Fruit fly (Drosophila melanogaster): ENCODE data around the gene Ype.

Gene Ype

DNA sequence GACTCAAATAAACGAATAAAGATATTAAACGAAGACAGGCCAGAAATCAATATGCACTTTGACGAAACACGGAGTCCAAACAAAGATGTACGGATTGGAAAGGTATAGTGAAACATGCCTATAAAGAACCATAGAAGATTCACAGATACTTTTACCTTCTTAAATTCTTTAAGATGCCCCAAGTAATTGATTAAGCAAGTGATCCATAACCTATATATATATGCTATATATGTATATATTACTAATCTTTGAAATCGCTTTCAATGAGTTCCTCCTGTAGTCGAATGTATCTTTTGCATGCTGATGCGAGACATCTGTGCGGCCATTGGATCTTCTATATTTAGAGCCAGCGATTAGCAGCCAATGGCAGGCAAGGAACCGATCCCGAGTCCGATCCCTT lies 19.1 kb downstream of the Ype start, which contains the start of gene dmrt11E (continued):
- TF ChIP-seq CG10147 (GFP tag; optimal IDR thresholded peaks at IDR 0.05), result no peak
- TF ChIP-seq Pdp1 (GFP tag; optimal IDR thresholded peaks at IDR 0.05), result no peak
- TF ChIP-seq CG10979 (tag; optimal IDR thresholded peaks at IDR 0.05), result peak; percentile 82
- TF ChIP-seq tll (GFP tag; optimal IDR thresholded peaks at IDR 0.05), result no peak
- TF ChIP-seq Dek (tag; optimal IDR thresholded peaks at IDR 0.05), result peak; percentile 14
- peak; percentile 58 for TF ChIP-seq Ada2b (GFP tag; IDR thresholded peaks at IDR 0.05)
- peak; percentile 20 for TF ChIP-seq CG18764 (GFP tag; optimal IDR thresholded peaks at IDR 0.05)
- no peak; the same call in 1 of the 2 replicates for TF ChIP-seq CG3847 (GFP tag; IDR thresholded peaks at IDR 0.05)
- TF ChIP-seq CG6854 (GFP tag; optimal IDR thresholded peaks at IDR 0.05), result no peak
- TF ChIP-seq CG7963 (GFP tag; IDR thresholded peaks at IDR 0.05; ENCODE audit: partially characterized antibody), result no peak
- no peak for TF ChIP-seq fd64A (GFP tag; optimal IDR thresholded peaks at IDR 0.05)
- no peak for TF ChIP-seq luna (GFP tag; optimal IDR thresholded peaks at IDR 0.05)
- TF ChIP-seq tup (GFP tag; optimal IDR thresholded peaks at IDR 0.05), result no peak
- TF ChIP-seq BtbVII (GFP tag; optimal IDR thresholded peaks at IDR 0.05), result no peak
- no peak for TF ChIP-seq Camta (GFP tag; optimal IDR thresholded peaks at IDR 0.05)
- TF ChIP-seq CG1233 (GFP tag; optimal IDR thresholded peaks at IDR 0.05), result peak; percentile 37
- TF ChIP-seq CG5953 (GFP tag; IDR thresholded peaks at IDR 0.05), result no peak
- peak; percentile 83 for TF ChIP-seq CG18262 (tag; optimal IDR thresholded peaks at IDR 0.05)
- no peak for TF ChIP-seq CG10543 (GFP tag; optimal IDR thresholded peaks at IDR 0.05)
- no peak for TF ChIP-seq nerfin-2 (GFP tag; IDR thresholded peaks at IDR 0.05; ENCODE audit: partially characterized antibody)
- TF ChIP-seq run (tag; optimal IDR thresholded peaks at IDR 0.05), result no peak
- no peak for TF ChIP-seq CG16813 (GFP tag; IDR thresholded peaks at IDR 0.05; ENCODE audit: partially characterized antibody)
- TF ChIP-seq nmo (GFP tag; optimal IDR thresholded peaks at IDR 0.05), result peak; percentile 79
- TF ChIP-seq PHDP (tag; optimal IDR thresholded peaks at IDR 0.05), result peak; percentile 65
- TF ChIP-seq Elba2 (GFP tag; optimal IDR thresholded peaks at IDR 0.05), result peak; percentile 3
- TF ChIP-seq zfh2 (GFP tag; optimal IDR thresholded peaks at IDR 0.05), result no peak
- peak; percentile 76 for TF ChIP-seq CG33557 (GFP tag; optimal IDR thresholded peaks at IDR 0.05)
- no peak for TF ChIP-seq MESR4 (GFP tag; optimal IDR thresholded peaks at IDR 0.05)
- TF ChIP-seq ham (GFP tag; IDR thresholded peaks at IDR 0.05), result no peak
- no peak for TF ChIP-seq so (GFP tag; IDR thresholded peaks at IDR 0.05)
- TF ChIP-seq lov (optimal IDR thresholded peaks at IDR 0.05), result no peak
- TF ChIP-seq lov (GFP tag; IDR thresholded peaks at IDR 0.05), result peak; percentile 66; the same call in 1 of the 3 replicates
- TF ChIP-seq CG5180 (GFP tag; optimal IDR thresholded peaks at IDR 0.05), result peak; percentile 26
- TF ChIP-seq Blimp-1 (GFP tag; optimal IDR thresholded peaks at IDR 0.05), result peak; percentile 73
- 0 out of 3 replicates have a peak, but pooled peaks have one; percentile 54 for TF ChIP-seq CG2199 (GFP tag; IDR thresholded peaks at IDR 0.05)
- TF ChIP-seq sqz (GFP tag; optimal IDR thresholded peaks at IDR 0.05), result no peak
- no peak for TF ChIP-seq Hmx (GFP tag; optimal IDR thresholded peaks at IDR 0.05)
- TF ChIP-seq CG10565 (GFP tag; optimal IDR thresholded peaks at IDR 0.05), result no peak
- peak; percentile 59 for TF ChIP-seq CG15601 (tag; optimal IDR thresholded peaks at IDR 0.05)
- TF ChIP-seq CG6654 (GFP tag; optimal IDR thresholded peaks at IDR 0.05), result no peak
- no peak for TF ChIP-seq lbe (GFP tag; optimal IDR thresholded peaks at IDR 0.05)
- TF ChIP-seq MBD-R2 (GFP tag; IDR thresholded peaks at IDR 0.05), result peak; percentile 18; the same call in 1 of the 2 replicates
- TF ChIP-seq ttk (GFP tag; IDR thresholded peaks at IDR 0.05), result peak; percentile 50; the same call in 1 of the 2 replicates
- TF ChIP-seq CG9797 (GFP tag; optimal IDR thresholded peaks at IDR 0.05), result no peak
- TF ChIP-seq ind (GFP tag; optimal IDR thresholded peaks at IDR 0.05), result peak; percentile 48
- TF ChIP-seq CG16779 (GFP tag; IDR thresholded peaks at IDR 0.05), result no peak
- TF ChIP-seq bsh (GFP tag; optimal IDR thresholded peaks at IDR 0.05), result peak in 1 of 2 experiments; percentile 88
- no peak for TF ChIP-seq usp (GFP tag; optimal IDR thresholded peaks at IDR 0.05)
- TF ChIP-seq Lim3 (GFP tag; IDR thresholded peaks at IDR 0.05), result no peak
- TF ChIP-seq h (optimal IDR thresholded peaks at IDR 0.05), result no peak
- peak; percentile 45 for TF ChIP-seq tap (tag; optimal IDR thresholded peaks at IDR 0.05)
